Worm (Caenorhabditis elegans) whole organism, mixed stage, embryonic: ENCODE measurements around the gene btb-20.

Experiments used
- M03D4.4 ChIP-seq: sonication (generic microtip); optimal IDR thresholded peaks from 2 replicates; lab custom pipeline; 2017; ENCODE audit warnings: mild to moderate bottlenecking, missing genetic modification characterization, missing compliant biosample characterization
- bed-3 ChIP-seq: fragments of 200-800 bp; sonication (Bioruptor generic); optimal IDR thresholded peaks from 3 replicates; lab custom pipeline; 2018; ENCODE audit warnings: mild to moderate bottlenecking, missing genetic modification characterization, moderate library complexity, missing compliant biosample characterization
- blmp-1 ChIP-seq: fragments of 150-350 bp; optimal IDR thresholded peaks from 2 replicates; lab custom pipeline; 2014; ENCODE audit warnings: missing biosample characterization, missing genetic modification characterization
- ceh-39 ChIP-seq: fragments of 150-350 bp; optimal IDR thresholded peaks from 2 replicates; lab custom pipeline; 2014; ENCODE audit warnings: missing biosample characterization, missing genetic modification characterization
- ceh-43 ChIP-seq: fragments of 200-800 bp; sonication (Bioruptor generic); optimal IDR thresholded peaks from 2 replicates; lab custom pipeline; 2018; ENCODE audit warnings: mild to moderate bottlenecking, missing genetic modification characterization, moderate library complexity, missing compliant biosample characterization
- ceh-83 ChIP-seq: fragments of 200-800 bp; sonication (Bioruptor generic); optimal IDR thresholded peaks from 2 replicates; lab custom pipeline; 2018; ENCODE audit warnings: mild to moderate bottlenecking, missing genetic modification characterization, missing compliant biosample characterization
- ces-1 ChIP-seq: fragments of 150-350 bp; optimal IDR thresholded peaks from 2 replicates; lab custom pipeline; 2014; ENCODE audit warnings: missing biosample characterization, missing genetic modification reagents, missing genetic modification characterization
- cnd-1 ChIP-seq: fragments of 200-800 bp; sonication (Bioruptor generic); optimal IDR thresholded peaks from 2 replicates; lab custom pipeline; 2018; ENCODE audit warnings: mild to moderate bottlenecking, missing genetic modification characterization, missing compliant biosample characterization
- drap-1 ChIP-seq: fragments of 200-800 bp; sonication (Bioruptor generic); optimal IDR thresholded peaks from 3 replicates; lab custom pipeline; 2018; ENCODE audit warnings: mild to moderate bottlenecking, missing genetic modification characterization, missing compliant biosample characterization
- elt-1 ChIP-seq: sonication (generic microtip); optimal IDR thresholded peaks from 2 replicates; lab custom pipeline; 2017; ENCODE audit warnings: missing genetic modification characterization, mild to moderate bottlenecking, missing compliant biosample characterization, antibody characterized with exemption, moderate library complexity, borderline replicate concordance; ENCODE audit not compliant: insufficient read depth
- elt-3 ChIP-seq: fragments of 150-350 bp; optimal IDR thresholded peaks from 2 replicates; lab custom pipeline; 2014; ENCODE audit warnings: missing biosample characterization, missing genetic modification characterization
- flh-1 ChIP-seq: fragments of 200-800 bp; sonication (Bioruptor generic); optimal IDR thresholded peaks from 2 replicates; lab custom pipeline; 2018; ENCODE audit warnings: mild to moderate bottlenecking, missing genetic modification characterization, moderate library complexity, missing compliant biosample characterization
- ham-2 ChIP-seq: fragments of 200-800 bp; sonication (Bioruptor generic); optimal IDR thresholded peaks from 2 replicates; lab custom pipeline; 2018; ENCODE audit warnings: mild to moderate bottlenecking, missing genetic modification characterization, missing compliant biosample characterization
- hlh-1 ChIP-seq: fragments of 150-350 bp; optimal IDR thresholded peaks from 2 replicates; lab custom pipeline; 2014; ENCODE audit warnings: missing biosample characterization, missing genetic modification reagents, missing genetic modification characterization
- lin-13 ChIP-seq: fragments of 150-350 bp; optimal IDR thresholded peaks from 2 replicates; lab custom pipeline; 2014; ENCODE audit warnings: missing biosample characterization, missing genetic modification characterization
- lin-32 ChIP-seq: fragments of 200-800 bp; sonication (Bioruptor generic); optimal IDR thresholded peaks from 2 replicates; lab custom pipeline; 2018; ENCODE audit warnings: mild to moderate bottlenecking, missing genetic modification characterization, missing compliant biosample characterization
- lsy-2 ChIP-seq: fragments of 150-350 bp; optimal IDR thresholded peaks from 2 replicates; lab custom pipeline; 2014; ENCODE audit warnings: missing biosample characterization, missing genetic modification characterization
- mab-5 ChIP-seq: fragments of 150-350 bp; optimal IDR thresholded peaks from 2 replicates; lab custom pipeline; 2014; ENCODE audit warnings: missing biosample characterization, missing genetic modification characterization
- mep-1 ChIP-seq: fragments of 150-350 bp; optimal IDR thresholded peaks from 2 replicates; lab custom pipeline; 2017; ENCODE audit warnings: missing biosample characterization, missing genetic modification reagents, missing genetic modification characterization, inconsistent platforms
- mls-2 ChIP-seq: sonication (generic microtip); optimal IDR thresholded peaks from 2 replicates; lab custom pipeline; 2016; ENCODE audit warnings: mild to moderate bottlenecking, missing genetic modification characterization, moderate library complexity, missing compliant biosample characterization
- nhr-12 ChIP-seq: fragments of 150-350 bp; optimal IDR thresholded peaks from 2 replicates; lab custom pipeline; 2014; ENCODE audit warnings: missing biosample characterization, missing genetic modification characterization
- nhr-2 ChIP-seq: fragments of 150-350 bp; optimal IDR thresholded peaks from 2 replicates; lab custom pipeline; 2014; ENCODE audit warnings: missing biosample characterization, missing genetic modification characterization
- nhr-237 ChIP-seq: fragments of 150-350 bp; optimal IDR thresholded peaks from 2 replicates; lab custom pipeline; 2014; ENCODE audit warnings: missing biosample characterization, missing genetic modification characterization
- nhr-28 ChIP-seq: fragments of 150-350 bp; optimal IDR thresholded peaks from 2 replicates; lab custom pipeline; 2014; ENCODE audit warnings: missing biosample characterization, missing genetic modification characterization
- nhr-76 ChIP-seq: sonication (generic microtip); optimal IDR thresholded peaks from 2 replicates; lab custom pipeline; 2017; ENCODE audit warnings: missing biosample characterization, missing genetic modification characterization
- pha-4 ChIP-seq: fragments of 150-350 bp; optimal IDR thresholded peaks from 2 replicates; lab custom pipeline; 2018; ENCODE audit warnings: missing biosample characterization, missing genetic modification reagents, missing genetic modification characterization
- sem-2 ChIP-seq: fragments of 200-800 bp; sonication (Bioruptor generic); optimal IDR thresholded peaks from 2 replicates; lab custom pipeline; 2018; ENCODE audit warnings: mild to moderate bottlenecking, missing genetic modification characterization, missing compliant biosample characterization
- snpc-4 ChIP-seq: fragments of 150-350 bp; optimal IDR thresholded peaks from 2 replicates; lab custom pipeline; 2014; ENCODE audit warnings: missing biosample characterization, missing genetic modification characterization
- sptf-1 ChIP-seq: sonication (generic microtip); optimal IDR thresholded peaks from 2 replicates; lab custom pipeline; 2017; ENCODE audit warnings: mild to moderate bottlenecking, missing genetic modification characterization, moderate library complexity, missing compliant biosample characterization
- tbx-8 ChIP-seq: fragments of 200-800 bp; sonication (Bioruptor generic); optimal IDR thresholded peaks from 2 replicates; lab custom pipeline; 2018; ENCODE audit warnings: mild to moderate bottlenecking, missing genetic modification characterization, moderate library complexity, missing compliant biosample characterization
- unc-120 ChIP-seq: sonication (generic microtip); optimal IDR thresholded peaks from 2 replicates; lab custom pipeline; 2017; ENCODE audit warnings: missing genetic modification characterization, missing compliant biosample characterization; ENCODE audit not compliant: poor library complexity, severe bottlenecking
- unc-39 ChIP-seq: fragments of 150-350 bp; optimal IDR thresholded peaks from 2 replicates; lab custom pipeline; 2014; ENCODE audit warnings: missing biosample characterization, missing genetic modification characterization
- unc-62 ChIP-seq: fragments of 150-350 bp; optimal IDR thresholded peaks from 2 replicates; lab custom pipeline; 2014; ENCODE audit warnings: missing biosample characterization, missing genetic modification reagents, missing genetic modification characterization
- zip-8 ChIP-seq: fragments of 150-350 bp; optimal IDR thresholded peaks from 2 replicates; lab custom pipeline; 2014; ENCODE audit warnings: missing biosample characterization, missing genetic modification characterization
- ztf-11 ChIP-seq: fragments of 150-350 bp; optimal IDR thresholded peaks from 2 replicates; lab custom pipeline; 2014; ENCODE audit warnings: missing biosample characterization, missing genetic modification characterization

btb-20 gene

ce11 chrII:14528233-14528802 lies 5.0 kb upstream of the btb-20 start, which contains the start of the genes F57C2.5 and spat-1:
F57C2.5 (minus strand) TSS chrII:14528239.
spat-1 (plus strand) TSS chrII:14528752.
- TF ChIP-seq unc-62 (GFP tag; lab: Kevin White, UChicago) (no peak), elt-3 (no peak), ceh-43 (GFP tag; lab: Kevin White, UChicago) (peak; percentile 85), mep-1 (peak; percentile 20), bed-3 (peak; percentile 31), hlh-1 (tag; lab: Kevin White, UChicago) (no peak), nhr-28 (tag; lab: Kevin White, UChicago) (no peak), ces-1 (peak; percentile 87), unc-39 (no peak), lin-32 (GFP tag; lab: Kevin White, UChicago) (peak; percentile 49), flh-1 (no peak), M03D4.4 (tag; lab: Kevin White, UChicago) (peak; percentile 40), nhr-76 (no peak), blmp-1 (tag; lab: Kevin White, UChicago) (no peak), tbx-8 (no peak), ham-2 (GFP tag; lab: Kevin White, UChicago) (no peak), ceh-83 (GFP tag; lab: Kevin White, UChicago) (no peak), ztf-11 (tag; lab: Kevin White, UChicago) (no peak), nhr-237 (peak; percentile 61), nhr-2 (no peak), pha-4 (tag; lab: Kevin White, UChicago) (no peak), mls-2 (tag; lab: Kevin White, UChicago) (peak; percentile 32), mab-5 (tag; lab: Kevin White, UChicago) (no peak), cnd-1 (tag; lab: Kevin White, UChicago) (no peak), unc-120 (tag; lab: Kevin White, UChicago) (peak; percentile 31), nhr-12 (no peak), sem-2 (GFP tag; lab: Kevin White, UChicago) (no peak), lsy-2 (tag; lab: Kevin White, UChicago) (peak; percentile 95), ceh-39 (tag; lab: Kevin White, UChicago) (no peak), sptf-1 (tag; lab: Kevin White, UChicago) (peak; percentile 83), lin-13 (tag; lab: Kevin White, UChicago) (peak; percentile 54), drap-1 (GFP tag; lab: Kevin White, UChicago) (peak; percentile 51), elt-1 (no peak), zip-8 (no peak), snpc-4 (tag; lab: Kevin White, UChicago) (no peak)

DNA sequence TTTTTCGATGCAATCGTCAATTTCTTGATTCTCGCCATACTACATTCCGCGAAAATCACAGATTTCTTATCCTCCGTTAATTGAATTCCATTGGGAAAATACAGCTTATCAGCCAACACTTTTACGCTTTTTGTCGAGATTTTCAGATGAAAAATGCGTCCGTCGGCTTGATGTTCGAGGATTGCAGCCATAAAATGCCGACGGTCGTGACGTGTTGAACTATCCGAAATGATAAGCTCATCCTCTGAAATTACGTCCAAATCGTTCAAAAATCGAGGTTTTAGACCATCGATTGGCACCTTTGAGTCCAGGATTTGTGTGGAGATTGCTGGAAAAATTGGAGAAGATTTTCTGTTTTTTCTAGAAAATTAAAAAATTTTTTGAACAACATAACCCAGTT lies 3.8 kb upstream of the btb-20 start:
- TF ChIP-seq mab-5 (tag; lab: Kevin White, UChicago) (no peak), lin-13 (tag; lab: Kevin White, UChicago) (no peak), lsy-2 (tag; lab: Kevin White, UChicago) (no peak), ceh-39 (tag; lab: Kevin White, UChicago) (no peak), mls-2 (tag; lab: Kevin White, UChicago) (no peak), ceh-43 (GFP tag; lab: Kevin White, UChicago) (no peak), flh-1 (no peak)

ce11 chrII:14525013-14525412 lies 1.7 kb upstream of the btb-20 start, which contains the start of gene F57C2.4:
F57C2.4 (plus strand) TSS chrII:14525313.
- TF ChIP-seq blmp-1 (tag; lab: Kevin White, UChicago) (no peak), mep-1 (no peak), ceh-39 (tag; lab: Kevin White, UChicago) (no peak), unc-39 (no peak), ceh-43 (GFP tag; lab: Kevin White, UChicago) (no peak), nhr-12 (no peak), unc-120 (tag; lab: Kevin White, UChicago) (no peak), ceh-83 (GFP tag; lab: Kevin White, UChicago) (no peak)
